Worm (Caenorhabditis elegans): ENCODE data around the gene srd-70.

srd-70 gene

ce11 chrV:20480790-20481189, 26.9 kb downstream of the srd-70 start:
- TF ChIP-seq hlh-13 (GFP tag; optimal IDR thresholded peaks at IDR 0.05), result no peak
- TF ChIP-seq syd-9 (tag; optimal IDR thresholded peaks at IDR 0.05), result no peak
- no peak for TF ChIP-seq ceh-34 (tag; optimal IDR thresholded peaks at IDR 0.05)
- no peak for TF ChIP-seq dve-1 (tag; optimal IDR thresholded peaks at IDR 0.05)
- TF ChIP-seq pros-1 (tag; optimal IDR thresholded peaks at IDR 0.05), result no peak
- no peak for TF ChIP-seq ceh-18 (tag; optimal IDR thresholded peaks at IDR 0.05)

- TF ChIP-seq dve-1 (tag; optimal IDR thresholded peaks at IDR 0.05), result no peak
These were observed 31.4 kb downstream of the srd-70 start, which contains the start of gene dhcr-7 for ce11 chrV:20485285-20485684. TSS of gene dhcr-7 (minus strand) at chrV:20485385.

- TF ChIP-seq ets-4 (tag; optimal IDR thresholded peaks at IDR 0.05) (no peak), ceh-18 (tag; optimal IDR thresholded peaks at IDR 0.05) (peak; percentile 9), nhr-11 (tag; optimal IDR thresholded peaks at IDR 0.05) (no peak), odd-2 (tag; optimal IDR thresholded peaks at IDR 0.05) (no peak), hlh-8 (tag; optimal IDR thresholded peaks at IDR 0.05) (peak; percentile 53), ztf-16 (tag; optimal IDR thresholded peaks at IDR 0.05) (no peak), ceh-45 (GFP tag; IDR thresholded peaks at IDR 0.05) (no peak), eyg-1 (tag; optimal IDR thresholded peaks at IDR 0.05) (no peak), sox-2 (GFP tag; IDR thresholded peaks at IDR 0.05) (no peak)
These were observed 32.6 kb downstream of the srd-70 start for ce11 chrV:20486549-20486948.

ce11 chrV:20489102-20489501, 35.2 kb downstream of the srd-70 start, which contains the start of gene srbc-78:
TSS of gene srbc-78 (minus strand) at chrV:20489202.
- TF ChIP-seq elt-2 (tag; optimal IDR thresholded peaks at IDR 0.05) (no peak), ceh-19 (GFP tag; optimal IDR thresholded peaks at IDR 0.05) (no peak), fkh-10 (GFP tag; optimal IDR thresholded peaks at IDR 0.05) (no peak), unc-3 (GFP tag; conservative IDR thresholded peaks at IDR 0.05) (no peak), unc-3 (tag; optimal IDR thresholded peaks at IDR 0.05) (no peak), ztf-16 (tag; optimal IDR thresholded peaks at IDR 0.05) (no peak), Y22D7AL.16 (tag; optimal IDR thresholded peaks at IDR 0.05) (no peak), K09A11.1 (tag; optimal IDR thresholded peaks at IDR 0.05; ENCODE audit: insufficient read depth) (no peak), madf-2 (tag; optimal IDR thresholded peaks at IDR 0.05) (no peak), pha-4 (tag; optimal IDR thresholded peaks at IDR 0.05) (no peak), gmeb-2 (tag; optimal IDR thresholded peaks at IDR 0.05) (no peak), sdc-2 (tag; optimal IDR thresholded peaks at IDR 0.05) (no peak), C38D4.7 (GFP tag; optimal IDR thresholded peaks at IDR 0.05) (no peak), dmd-4 (tag; optimal IDR thresholded peaks at IDR 0.05; ENCODE audit: borderline replicate concordance) (no peak), fax-1 (tag; optimal IDR thresholded peaks at IDR 0.05) (no peak), K02D7.2 (tag; optimal IDR thresholded peaks at IDR 0.05) (no peak), pax-1 (tag; optimal IDR thresholded peaks at IDR 0.05) (no peak), ceh-31 (tag; optimal IDR thresholded peaks at IDR 0.05) (no peak), hlh-15 (tag; optimal IDR thresholded peaks at IDR 0.05) (no peak), zip-5 (tag; optimal IDR thresholded peaks at IDR 0.05) (no peak)

- TF ChIP-seq ceh-6 (GFP tag; optimal IDR thresholded peaks at IDR 0.05), result no peak
- no peak for TF ChIP-seq unc-3 (GFP tag; conservative IDR thresholded peaks at IDR 0.05)
- TF ChIP-seq unc-3 (tag; optimal IDR thresholded peaks at IDR 0.05), result no peak
- TF ChIP-seq nfya-1 (tag; optimal IDR thresholded peaks at IDR 0.05), result no peak
- TF ChIP-seq lim-6 (tag; optimal IDR thresholded peaks at IDR 0.05), result no peak
These were observed 38.5 kb downstream of the srd-70 start, which contains the start of gene srbc-79 for ce11 chrV:20492385-20492784. TSS of gene srbc-79 (minus strand) at chrV:20492485.
